Worm (Caenorhabditis elegans) whole organism, early embryonic: ENCODE measurements around the gene R07D5.2.

ENCODE experiments used
- B0310.2 ChIP-seq: sonication (generic microtip); optimal IDR thresholded peaks from 2 replicates; lab custom pipeline; 2016; ENCODE audit warnings: mild to moderate bottlenecking, missing genetic modification characterization, missing compliant biosample characterization
- ama-1 ChIP-seq: fragments of 150-350 bp; optimal IDR thresholded peaks from 2 replicates; lab custom pipeline; 2014
- ceh-36 ChIP-seq: sonication (generic microtip); optimal IDR thresholded peaks from 2 replicates; lab custom pipeline; 2016; ENCODE audit warnings: missing genetic modification characterization, inconsistent platforms, missing compliant biosample characterization
- flt-1 ChIP-seq: fragments of 200-800 bp; sonication (Bioruptor generic); IDR thresholded peaks from 2 replicates; pipeline ENCODE4 v1.3.6; 2022; ENCODE audit warnings: missing genetic modification characterization, missing compliant biosample characterization
- sea-1 ChIP-seq: fragments of 200-800 bp; sonication (Bioruptor generic); conservative IDR thresholded peaks from 2 replicates; pipeline ENCODE4 v1.3.6; 2022; ENCODE audit warnings: missing genetic modification characterization, missing compliant biosample characterization
- tbx-37 ChIP-seq: fragments of 200-800 bp; sonication (Bioruptor generic); conservative IDR thresholded peaks from 2 replicates; pipeline ENCODE4 v1.3.6; 2022; ENCODE audit warnings: missing genetic modification reagents, missing genetic modification characterization, missing compliant biosample characterization

DNA sequence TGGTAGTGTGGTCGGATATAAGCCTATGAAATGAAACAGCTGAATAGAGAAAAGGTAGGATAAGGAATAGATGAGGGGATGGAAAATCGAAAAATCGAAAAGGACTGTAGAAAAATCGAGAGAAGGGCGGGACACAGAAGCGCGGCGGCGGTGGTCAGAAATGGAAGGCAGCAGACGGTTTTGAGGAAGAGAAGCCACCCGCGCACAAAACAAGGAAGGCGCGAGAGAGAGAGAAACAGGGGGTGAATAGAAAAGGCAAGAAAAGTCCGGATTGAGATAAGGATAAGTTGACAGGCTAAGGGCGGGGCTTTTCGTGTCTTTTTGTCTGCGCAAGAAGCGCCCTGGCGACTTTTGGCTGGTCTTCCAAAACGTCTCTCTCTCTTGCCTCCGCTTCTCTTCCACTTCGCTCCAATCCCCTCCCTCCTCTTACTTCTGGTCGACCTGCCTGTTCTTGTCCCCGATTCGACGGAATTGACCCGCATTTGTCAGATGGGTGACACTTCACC, 8.6 kb downstream of the R07D5.2 start, which contains the start of gene mlt-9:
- TF ChIP-seq flt-1 (GFP tag; lab: Robert Waterston, UW) (no peak), ceh-36 (no peak), B0310.2 (tag; lab: Kevin White, UChicago) (no peak), tbx-37 (GFP tag; lab: Robert Waterston, UW) (no peak), ama-1 (lab: Kevin White, UChicago) (no peak), sea-1 (GFP tag; lab: Robert Waterston, UW) (no peak)
